Worm (Caenorhabditis elegans): ENCODE data around the gene F53F8.4.

DNA sequence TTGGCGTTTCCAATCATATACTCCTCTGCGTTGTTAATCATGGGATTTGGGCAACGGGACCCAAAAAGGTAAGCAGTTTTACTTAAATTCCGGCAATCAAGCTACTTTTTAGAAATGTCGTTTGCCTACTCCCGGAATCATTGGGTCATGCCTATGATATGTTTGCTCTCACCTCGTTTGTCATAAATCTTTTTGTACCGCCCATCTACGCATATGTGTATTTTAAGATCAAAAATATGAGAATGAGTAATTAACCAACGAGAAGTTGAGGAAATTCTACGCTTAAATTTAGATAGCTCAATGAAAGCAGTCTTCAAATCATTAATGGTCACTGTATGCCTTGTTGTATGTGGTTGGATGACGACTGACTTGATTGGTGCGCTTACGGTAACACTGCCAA is 9.2 kb downstream of the F53F8.4 start:
- TF ChIP-seq nhr-129 (tag; optimal IDR thresholded peaks at IDR 0.05) (no peak), aly-2 (tag; optimal IDR thresholded peaks at IDR 0.05) (no peak), alr-1 (tag; optimal IDR thresholded peaks at IDR 0.05) (no peak)
